Worm (Caenorhabditis elegans): ENCODE data around the gene F11E6.10.

DNA sequence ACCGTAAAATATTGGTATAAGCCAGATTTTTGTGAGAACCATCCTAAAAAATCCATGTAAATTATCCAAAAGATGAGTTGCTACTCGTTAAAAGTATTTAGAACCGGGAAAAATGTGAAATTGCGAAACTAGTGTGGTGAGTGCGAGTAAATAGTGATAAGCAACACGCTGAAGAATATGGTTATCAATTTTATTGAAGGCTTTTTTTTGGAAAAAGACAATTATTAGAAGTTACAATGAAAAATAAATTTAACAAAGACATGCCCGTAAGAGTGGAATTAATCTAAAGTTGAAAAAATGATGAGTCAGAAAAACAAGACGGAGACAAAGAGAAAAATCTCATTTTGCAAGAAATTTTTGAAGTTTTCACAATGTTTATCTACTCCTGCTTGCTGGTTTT lies 2.9 kb upstream of the F11E6.10 start, which contains the start of gene F11E6.6:
- TF ChIP-seq dao-5 (tag; optimal IDR thresholded peaks at IDR 0.05) (no peak), him-1 (tag; optimal IDR thresholded peaks at IDR 0.05) (no peak)

All from whole organism, L4/young adult.